Worm (Caenorhabditis elegans): ENCODE results near the gene H14E04.3.

H14E04.3 gene

DNA sequence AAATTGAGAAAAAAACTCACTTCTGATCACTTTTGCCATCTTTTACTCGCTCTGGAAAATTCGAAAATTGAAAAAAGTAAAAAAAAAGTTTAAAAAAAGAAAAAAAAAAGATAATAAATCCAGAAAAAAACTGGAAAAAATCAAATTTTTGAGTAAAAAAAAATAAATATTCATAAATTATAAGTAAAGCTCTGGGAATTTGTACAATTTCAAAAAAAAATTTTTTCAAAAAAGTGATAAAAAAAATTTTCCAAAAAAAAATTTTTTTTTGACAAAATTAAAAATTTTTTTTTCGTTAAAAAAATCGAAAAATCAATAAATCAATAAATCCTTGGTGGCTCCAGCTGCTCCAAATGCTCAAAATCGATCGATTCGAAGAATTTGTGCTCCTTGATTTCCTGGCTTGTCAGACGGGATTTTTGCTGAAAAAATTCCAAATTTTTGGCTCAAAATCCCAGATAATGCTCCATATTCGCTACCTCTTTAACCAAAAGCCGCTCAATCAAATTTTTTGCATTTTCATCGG lies 24.6 kb upstream of the H14E04.3 start, which contains the start of gene mrpl-30:
Gene mrpl-30, minus strand, starts transcription at position 51 of the 526 bp plus-strand sequence.
- 0 out of 2 replicates have a peak, but pooled peaks have one; percentile 47 for TF ChIP-seq T22C8.4 (GFP tag; IDR thresholded peaks at IDR 0.05)
- TF ChIP-seq ztf-29 (GFP tag; IDR thresholded peaks at IDR 0.05): no peak
- no peak for TF ChIP-seq cog-1 (tag; optimal IDR thresholded peaks at IDR 0.05)
- TF ChIP-seq klf-2 (GFP tag; conservative IDR thresholded peaks at IDR 0.05): no peak

DNA sequence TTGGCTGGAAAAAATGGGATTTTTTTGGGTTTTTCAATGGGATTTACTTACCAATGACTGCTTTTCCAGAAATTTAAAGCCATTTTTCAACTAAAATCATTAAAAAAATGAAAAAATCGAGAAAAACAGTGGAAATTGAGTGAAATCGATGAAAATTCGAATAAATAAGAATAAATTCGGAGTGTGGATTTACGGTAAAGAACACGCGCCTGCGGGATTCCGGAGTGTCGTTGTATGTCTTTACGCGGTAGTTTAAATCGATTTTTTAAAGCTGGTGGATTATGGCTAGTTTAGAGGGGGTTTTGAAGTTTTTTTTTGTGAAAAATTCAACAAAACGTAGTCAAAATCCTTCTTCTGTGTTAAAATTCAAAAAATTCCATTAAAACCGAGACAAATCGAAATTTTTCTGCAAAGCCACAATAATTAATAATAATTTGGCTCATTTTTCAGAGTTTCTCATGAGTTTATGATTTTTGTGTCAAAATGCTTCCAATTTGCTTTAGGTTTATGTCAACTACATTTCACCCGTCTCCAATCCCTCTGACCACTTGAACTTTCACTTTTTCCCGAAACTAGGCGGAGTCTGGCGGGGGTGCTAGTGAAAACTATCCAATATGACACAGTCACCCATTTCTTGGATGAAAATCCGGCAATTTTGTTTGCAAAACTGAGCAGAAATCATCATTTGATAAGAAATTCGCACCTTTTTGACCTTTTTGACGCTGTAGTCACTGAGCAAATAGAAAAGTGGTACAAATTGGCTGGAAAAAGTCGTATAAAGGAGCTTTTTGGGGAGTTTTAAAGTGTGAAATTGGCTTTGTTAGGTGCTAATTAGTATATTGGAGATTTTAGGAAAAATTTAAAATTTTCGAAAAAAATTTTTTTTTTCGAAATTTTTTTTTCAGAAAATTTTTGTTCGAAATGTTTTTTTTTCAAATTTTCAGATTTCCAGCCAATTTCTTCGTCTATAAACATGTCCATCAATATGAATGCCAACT lies 15.0 kb upstream of the H14E04.3 start, which contains the start of the genes cic-1 and strm-1:
Gene cic-1, minus strand, starts transcription at position 96 of the 998 bp plus-strand sequence.
Gene strm-1, plus strand, starts transcription at position 945 of the 998 bp plus-strand sequence.
- TF ChIP-seq T22C8.4 (GFP tag; IDR thresholded peaks at IDR 0.05) (peak; percentile 66), med-1 (GFP tag; optimal IDR thresholded peaks at IDR 0.05; ENCODE audit: insufficient read depth) (no peak)

DNA sequence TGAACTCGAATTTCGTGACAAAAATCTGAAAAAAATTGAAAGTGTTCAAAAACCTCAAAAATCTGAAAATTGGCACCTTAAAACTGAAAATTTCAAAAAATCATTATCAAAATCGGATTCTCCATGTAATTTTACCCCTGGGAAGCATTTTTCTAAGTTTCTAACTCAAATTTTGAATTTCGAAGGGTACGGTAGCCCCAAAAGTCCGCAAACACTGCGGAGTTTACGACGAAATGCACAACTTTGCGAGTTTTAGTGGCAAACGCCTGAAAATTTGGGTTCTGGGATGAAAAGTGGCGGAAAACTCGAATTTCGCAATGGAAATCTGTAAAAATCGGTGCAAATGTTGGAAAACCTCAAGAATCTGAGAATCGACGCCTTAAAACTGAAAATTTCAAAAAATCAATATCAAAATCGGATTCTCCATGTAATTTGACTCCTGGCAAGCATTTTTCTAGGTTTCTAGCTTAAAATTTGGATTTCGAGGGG lies 7.3 kb upstream of the H14E04.3 start:
- TF ChIP-seq klf-2 (GFP tag; conservative IDR thresholded peaks at IDR 0.05): no peak
- no peak for TF ChIP-seq cog-1 (tag; optimal IDR thresholded peaks at IDR 0.05)
- no peak for TF ChIP-seq ref-1 (GFP tag; conservative IDR thresholded peaks at IDR 0.05)
- TF ChIP-seq flt-1 (GFP tag; IDR thresholded peaks at IDR 0.05): no peak
- TF ChIP-seq tab-1 (GFP tag; IDR thresholded peaks at IDR 0.05): no peak
- TF ChIP-seq ztf-23 (GFP tag; IDR thresholded peaks at IDR 0.05): no peak
- TF ChIP-seq T22C8.4 (GFP tag; IDR thresholded peaks at IDR 0.05): no peak
- no peak for TF ChIP-seq ztf-29 (GFP tag; IDR thresholded peaks at IDR 0.05)
- no peak for TF ChIP-seq med-1 (GFP tag; optimal IDR thresholded peaks at IDR 0.05; ENCODE audit: insufficient read depth)

DNA sequence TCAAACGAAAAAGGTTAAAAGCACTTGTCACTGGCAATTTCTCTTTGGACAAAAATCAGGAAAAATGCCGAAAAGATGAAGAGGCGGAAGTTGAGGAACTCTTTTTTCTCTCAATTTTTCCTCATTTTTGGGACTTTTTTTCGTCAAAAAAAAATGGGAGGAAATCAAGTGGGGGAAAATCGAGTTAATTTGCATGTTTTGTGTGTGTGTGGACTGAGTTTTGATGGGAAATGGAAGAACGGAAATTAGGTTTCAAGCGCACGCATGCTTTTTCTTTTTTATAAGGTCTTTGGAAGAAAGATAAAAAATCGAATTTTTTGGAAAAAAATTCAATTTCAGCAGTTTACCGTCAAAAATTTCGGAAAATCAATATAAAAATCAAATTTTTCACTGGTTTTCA lies 5.3 kb upstream of the H14E04.3 start:
- TF ChIP-seq ref-1 (GFP tag; conservative IDR thresholded peaks at IDR 0.05): no peak
- TF ChIP-seq ztf-29 (GFP tag; IDR thresholded peaks at IDR 0.05): no peak

DNA sequence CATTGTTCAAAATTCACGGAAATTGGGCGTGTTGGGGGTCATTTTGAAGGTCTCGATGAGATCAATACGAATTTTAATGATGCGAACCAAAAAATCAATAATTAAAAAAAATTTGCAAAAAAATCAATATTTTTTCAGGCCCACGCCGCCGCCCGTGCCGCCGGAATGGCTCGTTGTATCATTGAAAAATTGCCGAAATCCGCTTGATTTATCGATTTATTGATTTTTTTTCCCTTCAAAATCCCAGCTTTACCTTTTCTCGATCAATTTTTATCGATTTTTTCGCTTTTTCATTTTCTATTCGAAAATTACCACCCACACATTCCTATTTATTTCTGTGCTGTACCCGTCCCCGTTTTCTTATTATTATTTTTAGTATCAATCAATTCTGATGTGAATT lies 2.0 kb downstream of the H14E04.3 start:
- no peak for TF ChIP-seq cog-1 (tag; optimal IDR thresholded peaks at IDR 0.05)
- TF ChIP-seq ztf-29 (GFP tag; IDR thresholded peaks at IDR 0.05): no peak
- peak; percentile 76 for TF ChIP-seq T22C8.4 (GFP tag; IDR thresholded peaks at IDR 0.05)
- no peak for TF ChIP-seq ztf-23 (GFP tag; IDR thresholded peaks at IDR 0.05)
- TF ChIP-seq klf-2 (GFP tag; conservative IDR thresholded peaks at IDR 0.05): no peak
- no peak for TF ChIP-seq tab-1 (GFP tag; IDR thresholded peaks at IDR 0.05)

DNA sequence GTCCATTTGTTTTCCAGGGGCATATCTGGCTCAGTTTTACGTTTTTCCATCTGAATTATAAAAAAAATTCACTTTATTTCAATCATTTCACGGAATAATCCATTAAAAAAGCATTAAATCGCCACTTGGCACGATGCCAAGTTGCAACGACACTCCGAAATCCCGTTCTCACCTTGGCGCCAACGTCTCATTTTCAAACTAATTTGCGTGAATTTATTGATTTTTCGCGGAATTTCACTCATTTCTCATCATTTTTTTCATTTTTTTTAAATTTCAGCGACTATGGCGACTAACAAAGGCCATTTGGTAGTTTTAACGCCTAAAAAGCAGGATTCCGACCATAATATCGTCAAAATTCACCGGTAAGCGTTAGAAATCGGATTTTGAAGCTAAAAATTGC lies 10.5 kb downstream of the H14E04.3 start, which contains the start of gene H14E04.2:
Gene H14E04.2, plus strand, starts transcription at position 276 of the 400 bp plus-strand sequence.
- TF ChIP-seq ref-1 (GFP tag; conservative IDR thresholded peaks at IDR 0.05) (no peak), T22C8.4 (GFP tag; IDR thresholded peaks at IDR 0.05) (peak; percentile 59; the same call in 1 of the 2 replicates)

DNA sequence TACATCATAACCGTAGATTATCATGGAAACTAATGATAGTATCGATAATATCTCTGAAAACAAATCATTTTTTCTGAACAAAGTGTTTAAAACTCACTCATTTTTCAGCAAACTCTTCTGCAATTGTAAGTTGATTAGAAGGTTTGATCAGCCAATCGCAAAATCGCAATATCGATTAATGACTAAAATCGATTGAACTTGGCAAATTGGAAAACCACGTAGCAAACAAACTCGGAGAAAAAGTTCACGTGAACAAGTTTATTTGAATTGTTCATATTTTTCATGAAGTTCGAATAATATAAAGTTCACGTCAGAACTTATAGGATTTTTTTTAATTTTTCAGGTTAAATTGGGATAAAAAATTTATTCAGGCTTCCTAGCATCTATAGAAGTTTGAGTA lies 14.5 kb downstream of the H14E04.3 start, which contains the start of gene H04J21.1:
Gene H04J21.1, minus strand, starts transcription at position 101 of the 400 bp plus-strand sequence.
- TF ChIP-seq tab-1 (GFP tag; IDR thresholded peaks at IDR 0.05): no peak
- TF ChIP-seq ztf-29 (GFP tag; IDR thresholded peaks at IDR 0.05): no peak

DNA sequence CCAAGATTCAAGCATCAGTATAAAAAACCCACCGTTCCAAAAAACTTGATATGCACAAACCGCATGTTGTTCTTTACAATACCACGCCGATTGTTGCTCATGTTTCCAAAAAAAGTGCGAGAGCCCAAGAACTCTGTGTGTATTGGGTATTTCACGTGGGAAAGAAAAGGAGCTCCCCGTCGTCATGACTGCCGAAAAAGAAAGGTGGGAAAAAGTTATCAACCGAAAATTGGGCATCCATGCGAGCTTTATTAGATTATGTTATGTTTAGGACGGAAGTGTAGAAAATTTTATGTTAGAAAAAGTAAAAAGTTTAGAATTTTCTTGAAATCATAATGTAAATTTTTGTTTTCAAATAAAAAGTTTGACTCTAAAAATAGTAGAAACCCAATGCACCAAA lies 18.0 kb downstream of the H14E04.3 start, which contains the start of gene H04J21.4:
Gene H04J21.4, minus strand, starts transcription at position 101 of the 400 bp plus-strand sequence.
- TF ChIP-seq ref-1 (GFP tag; conservative IDR thresholded peaks at IDR 0.05) (no peak), cog-1 (tag; optimal IDR thresholded peaks at IDR 0.05) (no peak), T22C8.4 (GFP tag; IDR thresholded peaks at IDR 0.05) (no peak), flt-1 (GFP tag; IDR thresholded peaks at IDR 0.05) (no peak)

DNA sequence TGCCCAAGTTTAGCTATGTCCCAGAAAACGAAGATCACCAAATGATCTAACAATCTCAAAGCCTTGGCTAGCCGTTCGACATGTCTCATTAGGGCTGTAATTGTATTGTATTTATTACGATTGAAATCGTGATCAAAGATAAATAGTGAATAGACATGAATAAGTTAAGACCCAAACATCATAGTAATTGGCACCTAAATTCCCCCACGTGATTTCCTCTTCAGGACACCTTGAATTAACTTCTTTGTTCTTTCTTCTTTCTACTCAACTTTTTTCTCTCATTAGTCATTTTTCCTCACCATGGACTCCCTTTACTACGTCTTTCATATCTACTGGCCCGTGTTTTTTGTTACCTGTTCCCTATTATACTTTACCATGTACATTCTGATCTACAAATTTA lies 23.7 kb downstream of the H14E04.3 start, which contains the start of gene srd-69:
Gene srd-69, plus strand, starts transcription at position 301 of the 400 bp plus-strand sequence.
- TF ChIP-seq med-1 (GFP tag; optimal IDR thresholded peaks at IDR 0.05; ENCODE audit: insufficient read depth) (no peak), cog-1 (tag; optimal IDR thresholded peaks at IDR 0.05) (no peak), klf-2 (GFP tag; conservative IDR thresholded peaks at IDR 0.05) (no peak)

DNA sequence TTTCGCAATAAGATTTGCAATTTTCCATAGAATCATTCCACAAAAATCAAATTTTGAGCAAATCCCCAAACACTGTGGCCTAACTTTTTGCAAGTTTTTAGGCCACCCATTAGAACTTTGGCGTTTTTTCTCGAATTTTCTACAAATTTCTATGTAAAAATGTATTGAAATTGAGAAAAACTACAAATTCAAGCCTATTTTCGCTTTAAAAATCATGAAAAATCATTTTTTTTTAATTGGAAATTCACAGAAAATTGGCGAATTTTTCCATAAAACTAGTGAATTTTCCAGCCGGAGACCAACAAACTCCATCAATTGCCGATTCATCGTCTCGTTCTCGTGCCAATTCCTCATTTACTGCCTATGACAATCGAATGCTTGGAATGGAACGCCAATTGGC lies 36.4 kb downstream of the H14E04.3 start:
- TF ChIP-seq flt-1 (GFP tag; IDR thresholded peaks at IDR 0.05) (no peak), ztf-29 (GFP tag; IDR thresholded peaks at IDR 0.05) (no peak), med-1 (GFP tag; optimal IDR thresholded peaks at IDR 0.05; ENCODE audit: insufficient read depth) (no peak), klf-2 (GFP tag; conservative IDR thresholded peaks at IDR 0.05) (no peak), tab-1 (GFP tag; IDR thresholded peaks at IDR 0.05) (no peak), cog-1 (tag; optimal IDR thresholded peaks at IDR 0.05) (no peak), T22C8.4 (GFP tag; IDR thresholded peaks at IDR 0.05) (no peak), ref-1 (GFP tag; conservative IDR thresholded peaks at IDR 0.05) (no peak), ztf-23 (GFP tag; IDR thresholded peaks at IDR 0.05) (no peak)
